Worm (Caenorhabditis elegans) whole organism, L4/young adult: ENCODE measurements around the gene F19B6.1.

Experiments used
- W03F9.2 ChIP-seq: fragments of 150-350 bp; optimal IDR thresholded peaks from 2 replicates; lab custom pipeline; 2014; ENCODE audit warnings: missing biosample characterization, missing genetic modification characterization
- dao-5 ChIP-seq: sonication (generic microtip); optimal IDR thresholded peaks from 2 replicates; lab custom pipeline; 2016; ENCODE audit warnings: missing genotype, missing genetic modification characterization, moderate library complexity, missing compliant biosample characterization
- him-1 ChIP-seq: sonication (generic microtip); optimal IDR thresholded peaks from 2 replicates; lab custom pipeline; 2016; ENCODE audit warnings: missing genotype, missing genetic modification reagents, missing genetic modification characterization, missing compliant biosample characterization

Gene F19B6.1

DNA sequence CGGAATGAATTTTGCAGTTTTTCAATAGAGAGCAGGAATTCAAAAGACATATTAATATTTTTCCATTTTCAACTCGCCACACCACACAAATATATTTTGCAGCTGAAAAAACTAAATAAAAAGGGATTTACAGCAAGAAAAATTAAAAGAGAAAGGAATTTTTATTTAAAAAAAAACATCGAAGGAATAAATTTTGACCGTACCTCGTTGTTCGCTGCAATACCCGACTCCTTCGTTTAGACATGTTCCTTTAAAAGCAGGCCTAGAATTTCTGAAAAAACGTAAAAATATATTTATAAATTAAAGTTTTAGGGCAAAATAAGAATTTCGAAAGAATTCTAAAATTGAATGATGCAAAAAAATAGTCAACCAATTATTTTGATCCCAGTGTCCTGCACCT, at the start of gene F19B6.1:
Gene F19B6.1, minus strand, starts transcription at position 278 of the 400 bp plus-strand sequence.
- no peak for TF ChIP-seq him-1
- TF ChIP-seq dao-5 (tag; lab: Kevin White, UChicago): no peak
- TF ChIP-seq W03F9.2 (tag; lab: Kevin White, UChicago): no peak

DNA sequence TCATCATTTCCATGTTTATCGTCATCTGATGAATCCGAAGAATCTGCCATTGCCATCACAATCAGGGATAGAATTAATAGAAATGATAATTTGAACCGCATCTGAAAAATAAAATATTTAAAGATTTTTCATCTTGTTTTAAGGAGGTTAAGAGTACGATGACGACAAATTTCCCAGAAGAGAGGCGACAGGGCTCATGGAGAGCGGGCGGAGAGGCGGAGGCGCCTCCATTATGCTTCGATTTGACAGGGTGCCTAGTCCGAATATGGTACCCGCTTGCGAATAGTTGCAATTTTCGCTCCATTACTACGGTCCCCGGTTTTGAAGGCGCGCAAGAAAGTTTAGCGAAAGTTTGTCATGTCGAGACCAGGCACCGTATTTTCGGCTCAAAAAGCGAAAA, 49.2 kb upstream of the F19B6.1 start, which contains the start of gene F28D1.6:
Gene F28D1.6, minus strand, starts transcription at position 101 of the 400 bp plus-strand sequence.
- no peak for TF ChIP-seq dao-5 (tag; lab: Kevin White, UChicago)
- TF ChIP-seq him-1: no peak
- TF ChIP-seq W03F9.2 (tag; lab: Kevin White, UChicago): no peak

DNA sequence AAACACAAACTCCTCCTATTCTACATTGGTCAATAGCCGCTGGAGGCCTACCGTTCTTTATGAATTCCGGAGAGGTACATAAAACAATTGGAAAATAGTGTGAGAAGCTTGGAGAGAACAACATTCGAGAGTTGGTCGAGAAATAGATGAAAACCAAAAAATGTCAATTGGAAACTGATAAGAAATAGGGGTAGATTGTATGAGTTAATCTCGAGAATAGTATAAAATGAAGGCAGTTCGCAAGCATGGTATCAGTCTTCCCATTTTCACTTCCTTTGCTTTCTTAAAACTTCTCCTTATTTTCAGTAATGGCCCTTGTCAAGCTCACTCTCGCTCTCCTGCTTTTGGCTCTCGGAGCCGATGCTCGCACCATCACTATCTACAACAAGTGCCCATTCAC, 47.0 kb upstream of the F19B6.1 start, which contains the start of gene thn-2:
Gene thn-2, plus strand, starts transcription at position 307 of the 400 bp plus-strand sequence.
- TF ChIP-seq him-1 (no peak), dao-5 (tag; lab: Kevin White, UChicago) (no peak), W03F9.2 (tag; lab: Kevin White, UChicago) (no peak)

DNA sequence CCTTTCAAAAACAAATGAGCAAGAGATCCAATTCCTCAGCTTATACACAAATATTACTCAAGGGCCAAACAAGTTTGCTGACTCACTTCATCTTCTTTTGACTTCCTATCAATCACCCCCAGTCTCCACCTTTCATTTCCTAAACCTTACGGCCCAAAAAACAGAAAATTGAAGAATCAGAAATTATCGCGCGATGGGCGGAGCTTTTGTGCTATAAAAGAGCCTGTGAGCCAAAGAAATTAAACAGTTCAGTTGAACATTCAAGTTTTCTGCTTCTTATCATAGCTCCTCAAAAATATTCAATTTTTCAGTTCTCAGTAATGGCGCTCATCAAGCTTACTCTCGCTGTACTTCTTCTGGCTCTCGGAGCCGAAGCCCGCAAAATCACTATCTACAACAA, 43.9 kb upstream of the F19B6.1 start, which contains the start of gene thn-1:
Gene thn-1, plus strand, starts transcription at position 301 of the 400 bp plus-strand sequence.
- TF ChIP-seq W03F9.2 (tag; lab: Kevin White, UChicago) (no peak), him-1 (no peak), dao-5 (tag; lab: Kevin White, UChicago) (no peak)

DNA sequence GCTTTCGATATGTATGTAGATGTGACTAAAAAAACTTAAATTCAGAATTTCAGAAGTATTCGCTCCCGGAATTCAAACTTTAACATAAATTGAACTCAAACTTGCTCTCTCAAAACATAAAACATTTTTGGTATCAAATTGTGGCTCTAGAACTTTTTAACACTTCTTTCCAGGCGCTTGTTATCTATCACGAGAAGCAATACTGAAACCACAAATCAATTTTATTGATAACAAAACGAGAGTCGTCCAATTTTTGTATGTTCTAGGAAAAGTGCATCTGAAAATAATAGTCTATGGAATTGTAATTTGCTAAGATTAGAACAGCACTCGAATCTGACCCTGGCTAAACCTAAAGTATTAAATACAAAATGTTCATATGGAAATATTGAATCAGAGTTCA, 43.0 kb upstream of the F19B6.1 start:
- TF ChIP-seq W03F9.2 (tag; lab: Kevin White, UChicago) (no peak), dao-5 (tag; lab: Kevin White, UChicago) (no peak), him-1 (no peak)

DNA sequence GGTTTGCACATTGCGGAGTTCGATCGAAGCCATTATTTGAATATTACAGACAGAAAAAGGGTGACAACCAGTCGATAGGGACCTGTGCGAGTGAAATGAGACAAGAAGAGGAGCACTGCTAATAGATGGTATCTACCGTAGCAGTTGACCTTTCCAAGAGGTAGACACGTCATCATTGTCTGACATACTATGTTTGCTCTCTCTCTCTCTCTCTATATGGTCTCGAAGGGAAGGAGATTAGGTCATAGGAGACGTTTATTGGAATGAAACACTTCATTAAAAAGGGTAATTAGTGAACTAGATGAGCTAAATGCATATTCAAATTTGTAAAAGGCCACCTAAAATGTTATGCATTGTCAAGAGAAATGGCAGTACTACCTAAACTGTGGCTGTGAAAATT, 40.1 kb upstream of the F19B6.1 start, which contains the start of gene atz-1:
Gene atz-1, minus strand, starts transcription at position 101 of the 400 bp plus-strand sequence.
- TF ChIP-seq dao-5 (tag; lab: Kevin White, UChicago) (no peak), W03F9.2 (tag; lab: Kevin White, UChicago) (no peak), him-1 (no peak)

DNA sequence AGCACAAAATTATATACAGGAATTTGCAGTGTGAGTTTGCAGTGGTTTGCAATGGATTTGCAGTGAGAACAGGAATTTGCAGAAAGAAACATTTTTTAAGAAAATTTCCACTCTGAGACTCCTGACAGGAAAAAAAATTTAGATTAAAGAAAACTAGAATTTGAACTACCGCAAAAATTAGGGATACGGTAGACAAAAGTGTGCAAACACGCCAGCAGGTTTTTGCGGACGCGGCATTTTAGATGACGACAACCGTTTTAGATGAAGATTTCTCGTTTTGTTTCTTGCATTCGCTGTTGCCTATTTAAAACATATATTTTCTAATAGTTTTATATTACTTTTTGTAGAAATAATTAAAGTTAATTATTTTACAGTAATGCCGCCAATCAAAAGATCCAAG, 36.0 kb upstream of the F19B6.1 start, which contains the start of gene wdr-46:
Gene wdr-46, plus strand, starts transcription at position 375 of the 400 bp plus-strand sequence.
- no peak for TF ChIP-seq dao-5 (tag; lab: Kevin White, UChicago)
- peak; percentile 70 for TF ChIP-seq him-1
- TF ChIP-seq W03F9.2 (tag; lab: Kevin White, UChicago): peak; percentile 86

DNA sequence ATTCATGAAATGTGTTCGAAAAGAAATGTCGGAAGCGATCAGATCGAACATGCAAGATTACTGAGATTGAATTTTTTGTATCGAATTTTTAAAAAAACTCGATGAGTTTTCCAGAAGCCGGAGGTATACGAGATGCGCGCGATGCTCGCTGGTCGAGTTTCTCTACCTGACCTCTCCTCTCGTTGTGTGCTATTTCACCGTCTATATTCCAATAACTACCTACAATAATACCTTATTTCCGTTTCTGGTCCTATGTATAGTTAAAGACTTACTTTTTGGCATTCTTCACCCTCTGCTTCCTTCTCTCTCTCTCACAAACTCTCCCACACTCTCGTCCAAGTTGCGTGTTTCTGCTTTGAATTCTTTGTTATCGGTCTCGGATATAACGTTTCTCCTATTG, 35.5 kb upstream of the F19B6.1 start:
- TF ChIP-seq dao-5 (tag; lab: Kevin White, UChicago): no peak
- no peak for TF ChIP-seq him-1
- TF ChIP-seq W03F9.2 (tag; lab: Kevin White, UChicago): no peak

DNA sequence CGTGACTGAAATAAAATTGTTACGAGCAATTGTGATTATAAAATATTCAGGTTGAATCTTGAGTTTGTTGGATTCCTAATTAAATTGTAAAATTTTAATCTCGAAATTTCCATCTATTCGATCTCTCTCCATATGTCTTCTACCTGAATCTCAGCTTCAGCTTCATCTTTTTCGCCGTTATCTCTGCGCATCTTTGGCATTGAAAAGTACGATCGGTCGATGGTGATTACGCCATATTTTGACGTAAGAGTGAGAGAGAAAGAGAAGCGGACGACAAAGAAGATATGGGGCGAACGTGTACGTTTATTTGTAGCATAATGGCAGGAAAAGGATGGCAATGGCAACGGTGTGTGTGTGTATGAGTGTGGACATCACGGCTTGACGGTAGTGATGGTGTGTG, 30.7 kb upstream of the F19B6.1 start:
- no peak for TF ChIP-seq him-1
- TF ChIP-seq W03F9.2 (tag; lab: Kevin White, UChicago): no peak
- TF ChIP-seq dao-5 (tag; lab: Kevin White, UChicago): no peak

DNA sequence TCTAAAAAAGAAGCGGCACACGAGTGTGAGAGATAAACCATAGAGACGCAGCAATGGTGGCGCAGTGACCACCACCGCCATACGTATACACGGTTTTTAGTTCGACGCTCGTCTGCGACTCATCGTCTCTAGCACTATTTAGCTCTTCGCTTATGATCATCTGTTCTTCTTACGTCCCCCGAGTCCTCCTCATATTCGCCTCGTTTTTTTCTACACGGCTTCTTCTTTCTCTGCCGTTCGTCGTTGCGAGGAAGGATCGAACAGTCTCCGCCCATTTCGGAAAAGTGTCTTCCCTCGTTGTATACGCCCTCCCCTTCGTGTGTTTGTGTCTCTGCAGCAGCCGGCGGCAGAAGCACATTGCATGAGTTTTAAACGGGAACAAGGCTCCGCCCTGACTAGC, 29.1 kb upstream of the F19B6.1 start:
- TF ChIP-seq dao-5 (tag; lab: Kevin White, UChicago) (no peak), W03F9.2 (tag; lab: Kevin White, UChicago) (no peak)

DNA sequence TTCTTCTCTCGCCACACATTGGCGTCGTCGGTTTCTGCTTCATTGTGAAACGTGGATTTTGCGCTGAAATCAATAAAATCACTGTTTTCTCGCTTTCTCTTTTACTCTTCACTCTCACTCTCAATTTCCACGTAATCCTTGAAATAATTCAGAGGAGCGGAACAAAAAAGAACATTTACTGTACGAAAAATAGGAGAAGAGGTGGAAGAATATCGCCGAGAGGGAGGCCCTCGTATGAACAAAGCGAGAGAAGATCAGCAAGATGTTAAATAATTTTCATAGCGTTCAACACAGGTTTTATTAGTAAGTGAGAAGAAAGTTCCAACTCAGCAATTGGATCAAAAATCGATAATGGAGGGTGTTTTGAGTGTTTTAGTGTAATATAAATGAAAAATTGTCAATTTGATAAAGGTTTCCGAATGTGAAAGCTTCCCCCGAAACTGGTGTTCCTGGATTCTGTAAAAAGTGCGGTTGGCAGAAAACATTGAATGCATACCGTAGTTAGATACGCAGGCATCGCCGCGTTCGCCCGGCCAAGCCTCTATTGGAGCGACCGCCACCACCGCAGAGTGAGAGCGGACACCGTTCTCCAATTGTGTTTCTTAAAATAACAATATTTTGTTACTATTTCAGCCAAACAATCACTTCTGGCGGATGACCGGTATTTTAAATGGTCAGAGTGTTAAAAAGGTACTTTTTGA, 25.7 kb upstream of the F19B6.1 start, which contains the start of the genes ccr-4 and ZC518.8:
Gene ccr-4, plus strand, starts transcription at position 151 of the 701 bp plus-strand sequence.
Gene ZC518.8, minus strand, starts transcription at position 517 of the 701 bp plus-strand sequence.
- no peak for TF ChIP-seq dao-5 (tag; lab: Kevin White, UChicago)
- TF ChIP-seq W03F9.2 (tag; lab: Kevin White, UChicago): no peak
- TF ChIP-seq him-1: no peak

DNA sequence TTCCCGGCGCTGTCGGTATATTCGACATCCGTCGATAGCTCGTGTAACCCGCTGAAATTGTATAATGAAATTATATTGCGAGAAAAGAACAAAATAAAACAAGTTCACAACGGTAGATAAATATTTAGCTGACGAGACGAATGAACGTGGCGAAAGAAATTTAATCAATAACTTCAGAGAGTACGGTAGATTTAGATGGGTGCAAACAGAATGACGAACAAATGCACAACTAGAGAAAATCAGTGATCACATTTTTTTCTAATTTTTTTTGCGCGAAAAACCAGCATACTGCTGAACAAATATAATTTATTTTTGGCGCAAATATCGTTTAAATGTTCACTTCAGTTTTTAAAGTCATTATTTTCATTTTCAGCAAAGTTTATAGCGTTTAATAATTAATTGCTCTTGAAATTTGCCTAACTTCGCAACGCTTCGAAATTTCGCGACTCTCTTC, 24.9 kb upstream of the F19B6.1 start, which contains the start of gene sec-24.2:
Gene sec-24.2, minus strand, starts transcription at position 51 of the 454 bp plus-strand sequence.
- TF ChIP-seq dao-5 (tag; lab: Kevin White, UChicago): no peak
- TF ChIP-seq W03F9.2 (tag; lab: Kevin White, UChicago): no peak
- TF ChIP-seq him-1: no peak

DNA sequence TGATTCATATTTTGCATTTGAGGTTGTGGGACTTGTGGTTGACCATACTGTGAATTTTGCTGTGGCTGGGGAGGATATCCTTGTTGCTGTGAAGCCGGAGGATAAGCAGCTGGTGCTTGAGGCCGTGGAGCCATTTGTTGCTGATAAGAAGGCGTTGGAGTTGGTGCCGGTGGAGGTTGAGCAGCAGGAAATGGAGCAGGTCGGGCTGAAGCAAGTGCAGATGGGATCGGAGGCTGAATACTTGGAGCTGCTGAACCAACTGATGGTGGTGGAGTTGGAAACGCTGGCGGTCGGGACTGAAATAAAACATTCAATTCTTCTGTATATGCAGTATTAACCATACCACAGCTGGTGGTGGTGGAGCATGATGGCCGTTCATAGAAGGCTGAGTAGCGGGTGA, 24.1 kb upstream of the F19B6.1 start:
- TF ChIP-seq him-1: no peak
- no peak for TF ChIP-seq W03F9.2 (tag; lab: Kevin White, UChicago)
- TF ChIP-seq dao-5 (tag; lab: Kevin White, UChicago): no peak

DNA sequence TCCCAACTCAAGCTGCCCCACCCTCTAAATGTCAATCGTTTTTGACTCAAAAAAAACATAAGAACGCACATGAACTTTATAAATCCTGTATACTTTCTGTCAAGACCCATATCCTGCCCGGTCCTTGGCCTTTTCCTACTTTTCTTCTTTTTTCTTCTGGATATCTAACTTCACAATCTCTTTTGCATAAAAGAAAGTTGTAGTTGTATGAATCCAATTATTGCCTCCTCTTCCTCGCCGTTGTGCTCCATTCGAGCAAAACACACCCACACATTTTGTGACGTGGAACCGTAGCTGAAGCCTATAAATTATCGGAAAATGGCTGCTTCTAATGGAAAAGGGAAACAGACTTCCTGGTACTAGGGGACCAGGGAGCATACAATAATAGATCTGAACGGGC, 14.4 kb upstream of the F19B6.1 start:
- TF ChIP-seq W03F9.2 (tag; lab: Kevin White, UChicago) (no peak), him-1 (no peak), dao-5 (tag; lab: Kevin White, UChicago) (no peak)
